Worm (Caenorhabditis elegans): ENCODE results near the gene fbxa-192.

ce11 chrV:17659228-17659627 is 8.9 kb upstream of the fbxa-192 start, which contains the start of gene fbxa-108:
- no peak for TF ChIP-seq tbx-2 (tag; optimal IDR thresholded peaks at IDR 0.05)
- TF ChIP-seq nhr-90 (tag; optimal IDR thresholded peaks at IDR 0.05; ENCODE audit: poor library complexity), result peak; percentile 65
- TF ChIP-seq mdl-1 (tag; optimal IDR thresholded peaks at IDR 0.05), result peak in 1 of 2 experiments; percentile 52
- no peak for TF ChIP-seq snpc-4 (tag; optimal IDR thresholded peaks at IDR 0.05)
- TF ChIP-seq aly-2 (tag; optimal IDR thresholded peaks at IDR 0.05), result no peak
- no peak for TF ChIP-seq zag-1 (tag; optimal IDR thresholded peaks at IDR 0.05)

All from whole organism, L1 larva.